Fruit fly (Drosophila melanogaster) whole organism: Measurements from ENCODE around the gene Npc1b.

Experiments
- CG8478 ChIP-seq: fragments of >200 bp; optimal IDR thresholded peaks from 2 replicates; lab custom pipeline; 2018; ENCODE audit warnings: inconsistent platforms
- Dll ChIP-seq: fragments of >200 bp; optimal IDR thresholded peaks from 2 replicates; lab custom pipeline; 2017
- EcR ChIP-seq, 2 experiments: fragments of >200 bp; optimal IDR thresholded peaks; 2 replicates each; lab custom pipeline; 2017; ENCODE audit warnings: missing biosample characterization in 2 of 2, missing genetic modification characterization in 2 of 2, missing genetic modification reagents in 2 of 2
- pan ChIP-seq: fragments of >200 bp; optimal IDR thresholded peaks from 2 replicates; lab custom pipeline; 2017
- psq ChIP-seq: fragments of >200 bp; optimal IDR thresholded peaks from 2 replicates; lab custom pipeline; 2017
- usp ChIP-seq: fragments of >200 bp; optimal IDR thresholded peaks from 2 replicates; lab custom pipeline; 2017; ENCODE audit warnings: missing biosample characterization, missing genetic modification characterization, mixed read lengths

Gene Npc1b

dm6 chrX:20934530-20934929 lies at the start of gene Npc1b:
Npc1b (plus strand) TSS chrX:20934869.
- TF ChIP-seq EcR (GFP tag; optimal IDR thresholded peaks at IDR 0.05; lab: Kevin White, UChicago) (no peak), Dll (lab: Kevin White, UChicago) (no peak), psq (no peak), usp (GFP tag; lab: Kevin White, UChicago) (no peak), pan (lab: Kevin White, UChicago) (no peak), CG8478 (no peak)

dm6 chrX:20916436-20916835 lies 18.2 kb upstream of the Npc1b start:
- TF ChIP-seq psq (no peak), Dll (lab: Kevin White, UChicago) (no peak), CG8478 (no peak), usp (GFP tag; lab: Kevin White, UChicago) (no peak), EcR (GFP tag; optimal IDR thresholded peaks at IDR 0.05; lab: Kevin White, UChicago) (no peak)

dm6 chrX:20923787-20924186 lies 10.9 kb upstream of the Npc1b start:
- TF ChIP-seq pan (lab: Kevin White, UChicago), result no peak
- no peak for TF ChIP-seq CG8478
- no peak for TF ChIP-seq EcR (GFP tag; optimal IDR thresholded peaks at IDR 0.05; lab: Kevin White, UChicago)
- no peak for TF ChIP-seq Dll (lab: Kevin White, UChicago)
- TF ChIP-seq psq, result no peak
- TF ChIP-seq usp (GFP tag; lab: Kevin White, UChicago), result no peak

dm6 chrX:20924951-20925350 lies 9.7 kb upstream of the Npc1b start:
- no peak for TF ChIP-seq usp (GFP tag; lab: Kevin White, UChicago)
- no peak for TF ChIP-seq CG8478
- no peak for TF ChIP-seq psq
- no peak for TF ChIP-seq pan (lab: Kevin White, UChicago)
- no peak for TF ChIP-seq Dll (lab: Kevin White, UChicago)
- TF ChIP-seq EcR (GFP tag; optimal IDR thresholded peaks at IDR 0.05; lab: Kevin White, UChicago), result no peak

- TF ChIP-seq EcR (GFP tag; optimal IDR thresholded peaks at IDR 0.05; lab: Kevin White, UChicago), result no peak
- no peak for TF ChIP-seq usp (GFP tag; lab: Kevin White, UChicago)
- TF ChIP-seq pan (lab: Kevin White, UChicago), result no peak
- no peak for TF ChIP-seq CG8478
- TF ChIP-seq psq, result no peak
- TF ChIP-seq Dll (lab: Kevin White, UChicago), result no peak
Measured at dm6 chrX:20925858-20926257, 8.8 kb upstream of the Npc1b start.

- TF ChIP-seq pan (lab: Kevin White, UChicago) (no peak), CG8478 (no peak), usp (GFP tag; lab: Kevin White, UChicago) (no peak), EcR (GFP tag; optimal IDR thresholded peaks at IDR 0.05; lab: Kevin White, UChicago) (no peak), Dll (lab: Kevin White, UChicago) (no peak), psq (no peak)
Measured at dm6 chrX:20926950-20927349, 7.7 kb upstream of the Npc1b start, which contains the start of gene shakB. shakB (minus strand) TSS chrX:20927050.

DNA sequence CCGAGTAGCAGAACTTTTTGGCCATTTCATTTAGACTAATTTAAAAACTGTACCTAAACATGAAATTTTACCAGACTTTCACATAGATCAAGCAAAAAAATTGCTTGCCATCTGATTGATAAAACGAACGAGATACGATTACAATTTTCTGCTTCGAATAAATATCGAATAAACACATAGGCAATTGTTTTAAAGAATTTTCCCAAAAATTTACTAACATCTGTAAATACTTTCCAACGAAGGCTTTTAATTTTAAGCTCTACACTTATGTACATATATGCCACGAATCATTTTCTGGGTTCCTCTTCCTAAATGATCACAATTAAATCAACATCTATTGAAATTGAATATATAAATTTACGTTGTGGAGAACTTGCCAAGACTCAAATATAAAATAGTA lies 1.2 kb upstream of the Npc1b start, which contains the start of gene CG11227:
CG11227 (minus strand) TSS at position 101 of the 400 bp plus-strand sequence.
- TF ChIP-seq CG8478 (no peak), pan (lab: Kevin White, UChicago) (no peak), usp (GFP tag; lab: Kevin White, UChicago) (no peak), psq (no peak), Dll (lab: Kevin White, UChicago) (no peak), EcR (GFP tag; optimal IDR thresholded peaks at IDR 0.05; lab: Kevin White, UChicago) (no peak)

- TF ChIP-seq EcR (GFP tag; optimal IDR thresholded peaks at IDR 0.05; lab: Kevin White, UChicago), result no peak
- no peak for TF ChIP-seq Dll (lab: Kevin White, UChicago)
- no peak for TF ChIP-seq usp (GFP tag; lab: Kevin White, UChicago)
- TF ChIP-seq pan (lab: Kevin White, UChicago), result no peak
- no peak for TF ChIP-seq psq
- no peak for TF ChIP-seq CG8478
Measured at dm6 chrX:20948268-20948667, 13.6 kb downstream of the Npc1b start.

dm6 chrX:20963405-20963804 lies 28.7 kb downstream of the Npc1b start, which contains the start of gene Ser6:
Ser6 (minus strand) TSS chrX:20963505.
- TF ChIP-seq usp (GFP tag; lab: Kevin White, UChicago) (no peak), pan (lab: Kevin White, UChicago) (no peak), CG8478 (no peak), EcR (GFP tag; optimal IDR thresholded peaks at IDR 0.05; lab: Kevin White, UChicago) (no peak), psq (no peak), Dll (lab: Kevin White, UChicago) (no peak)

- TF ChIP-seq psq, result no peak
- TF ChIP-seq CG8478, result no peak
- no peak for TF ChIP-seq usp (GFP tag; lab: Kevin White, UChicago)
- no peak for TF ChIP-seq pan (lab: Kevin White, UChicago)
- TF ChIP-seq Dll (lab: Kevin White, UChicago), result no peak
- TF ChIP-seq EcR (GFP tag; optimal IDR thresholded peaks at IDR 0.05; lab: Kevin White, UChicago), result no peak
Measured at dm6 chrX:20965369-20966040, 30.8 kb downstream of the Npc1b start, which contains the start of gene CG1304. CG1304 (minus strand) TSS chrX:20965419.

dm6 chrX:20977986-20978385 lies 43.3 kb downstream of the Npc1b start, which contains the start of gene CG44426:
CG44426 (plus strand) TSS chrX:20978286.
- TF ChIP-seq Dll (lab: Kevin White, UChicago) (no peak), usp (GFP tag; lab: Kevin White, UChicago) (no peak), CG8478 (no peak), psq (no peak), pan (lab: Kevin White, UChicago) (no peak), EcR (GFP tag; optimal IDR thresholded peaks at IDR 0.05; lab: Kevin White, UChicago) (no peak)

DNA sequence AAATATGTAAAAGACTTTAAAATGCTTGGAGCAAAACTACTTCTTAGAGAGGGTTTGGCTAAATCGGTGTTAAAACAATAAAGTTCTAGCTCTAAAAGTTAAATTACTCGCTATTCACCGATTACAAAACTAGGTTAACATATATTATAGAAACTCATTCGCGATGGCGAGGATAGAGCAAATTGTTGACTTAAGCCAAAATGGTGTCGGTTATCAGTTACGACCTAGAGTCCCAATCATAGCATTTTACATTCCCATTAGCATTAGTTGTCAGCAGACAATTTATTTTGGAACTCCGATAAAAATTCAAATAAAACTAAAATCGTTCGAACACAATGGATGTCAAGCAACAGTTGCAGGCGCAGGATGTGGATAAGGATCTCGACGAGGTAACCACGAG lies 49.7 kb downstream of the Npc1b start, which contains the start of gene CG11666:
CG11666 (plus strand) TSS at position 301 of the 400 bp plus-strand sequence.
- TF ChIP-seq EcR (GFP tag; optimal IDR thresholded peaks at IDR 0.05; lab: Kevin White, UChicago) (no peak), CG8478 (no peak), Dll (lab: Kevin White, UChicago) (no peak), usp (GFP tag; lab: Kevin White, UChicago) (no peak)
